Worm (Caenorhabditis elegans): ENCODE data around the gene vps-8.

Gene vps-8

ce11 chrIV:12305956-12306355 is 30.2 kb upstream of the vps-8 start (continued):
- TF ChIP-seq vab-7 (GFP tag; IDR thresholded peaks at IDR 0.05) (no peak), skn-1 (tag; optimal IDR thresholded peaks at IDR 0.05) (no peak), F10B5.3 (tag; optimal IDR thresholded peaks at IDR 0.05) (no peak), jun-1 (tag; optimal IDR thresholded peaks at IDR 0.05) (no peak), attf-4 (tag; optimal IDR thresholded peaks at IDR 0.05) (no peak), ceh-20 (GFP tag; IDR thresholded peaks at IDR 0.05) (no peak), dmd-6 (GFP tag; IDR thresholded peaks at IDR 0.05) (peak; percentile 65), dve-1 (tag; optimal IDR thresholded peaks at IDR 0.05; ENCODE audit: insufficient read depth) (peak; percentile 70), nhr-41 (GFP tag; IDR thresholded peaks at IDR 0.05) (no peak), ztf-7 (tag; optimal IDR thresholded peaks at IDR 0.05) (peak; percentile 2), mxl-2 (GFP tag; conservative IDR thresholded peaks at IDR 0.05) (no peak), nhr-111 (GFP tag; optimal IDR thresholded peaks at IDR 0.05) (no peak), cey-2 (tag; optimal IDR thresholded peaks at IDR 0.05; ENCODE audit: borderline replicate concordance, insufficient read depth) (no peak), duxl-1 (tag; optimal IDR thresholded peaks at IDR 0.05; ENCODE audit: poor library complexity) (no peak), nhr-102 (tag; optimal IDR thresholded peaks at IDR 0.05) (no peak), lim-7 (GFP tag; IDR thresholded peaks at IDR 0.05) (no peak), nhr-48 (tag; optimal IDR thresholded peaks at IDR 0.05) (peak; percentile 22), saeg-2 (GFP tag; IDR thresholded peaks at IDR 0.05) (no peak), hif-1 (tag; optimal IDR thresholded peaks at IDR 0.05) (no peak), nhr-28 (tag; optimal IDR thresholded peaks at IDR 0.05) (peak; percentile 31), ceh-62 (tag; optimal IDR thresholded peaks at IDR 0.05) (no peak), D1046.2 (GFP tag; IDR thresholded peaks at IDR 0.05) (no peak), madf-9 (GFP tag; conservative IDR thresholded peaks at IDR 0.05) (no peak), nhr-10 (tag; optimal IDR thresholded peaks at IDR 0.05) (peak; percentile 14), lin-1 (GFP tag; IDR thresholded peaks at IDR 0.05) (0 out of 2 replicates have a peak, but pooled peaks have one; percentile 38), F26F4.8 (GFP tag; conservative IDR thresholded peaks at IDR 0.05) (no peak), lir-3 (tag; optimal IDR thresholded peaks at IDR 0.05) (no peak), ama-1 (optimal IDR thresholded peaks at IDR 0.05) (no peak), set-16 (GFP tag; IDR thresholded peaks at IDR 0.05) (no peak), nhr-11 (tag; optimal IDR thresholded peaks at IDR 0.05) (no peak), mdl-1 (tag; optimal IDR thresholded peaks at IDR 0.05) (no peak), ceh-32 (tag; optimal IDR thresholded peaks at IDR 0.05; ENCODE audit: poor library complexity) (no peak), unc-62 (GFP tag; optimal IDR thresholded peaks at IDR 0.05 in 1 of 2) (peak in 1 of 2 experiments; percentile 9), unc-62 (tag; optimal IDR thresholded peaks at IDR 0.05) (no peak), daf-16 (GFP tag; optimal IDR thresholded peaks at IDR 0.05) (peak in 1 of 2 experiments; percentile 6), daf-16 (tag; optimal IDR thresholded peaks at IDR 0.05) (peak; percentile 96), tra-1 (GFP tag; IDR thresholded peaks at IDR 0.05) (no peak), mdt-29 (GFP tag; IDR thresholded peaks at IDR 0.05) (no peak), nhr-42 (GFP tag; IDR thresholded peaks at IDR 0.05) (no peak), F49E8.2 (tag; optimal IDR thresholded peaks at IDR 0.05; ENCODE audit: borderline replicate concordance) (no peak), gei-8 (GFP tag; optimal IDR thresholded peaks at IDR 0.05) (no peak), aha-1 (tag) (peak; percentile 38), ces-1 (GFP tag; optimal IDR thresholded peaks at IDR 0.05) (no peak), fkh-10 (GFP tag; optimal IDR thresholded peaks at IDR 0.05) (no peak), fos-1 (tag; optimal IDR thresholded peaks at IDR 0.05) (no peak), spr-1 (tag; optimal IDR thresholded peaks at IDR 0.05) (no peak), T20F7.1 (GFP tag; optimal IDR thresholded peaks at IDR 0.05) (no peak), madf-5 (GFP tag; IDR thresholded peaks at IDR 0.05) (no peak), daf-8 (GFP tag; IDR thresholded peaks at IDR 0.05) (no peak), nhr-25 (tag; optimal IDR thresholded peaks at IDR 0.05; ENCODE audit: borderline replicate concordance, insufficient read depth) (no peak), snpc-1.2 (GFP tag; IDR thresholded peaks at IDR 0.05) (no peak), snpc-4 (tag; optimal IDR thresholded peaks at IDR 0.05) (no peak)
